Fruit fly (Drosophila melanogaster): Measurements from ENCODE around the gene Herp.

The Herp gene

DNA sequence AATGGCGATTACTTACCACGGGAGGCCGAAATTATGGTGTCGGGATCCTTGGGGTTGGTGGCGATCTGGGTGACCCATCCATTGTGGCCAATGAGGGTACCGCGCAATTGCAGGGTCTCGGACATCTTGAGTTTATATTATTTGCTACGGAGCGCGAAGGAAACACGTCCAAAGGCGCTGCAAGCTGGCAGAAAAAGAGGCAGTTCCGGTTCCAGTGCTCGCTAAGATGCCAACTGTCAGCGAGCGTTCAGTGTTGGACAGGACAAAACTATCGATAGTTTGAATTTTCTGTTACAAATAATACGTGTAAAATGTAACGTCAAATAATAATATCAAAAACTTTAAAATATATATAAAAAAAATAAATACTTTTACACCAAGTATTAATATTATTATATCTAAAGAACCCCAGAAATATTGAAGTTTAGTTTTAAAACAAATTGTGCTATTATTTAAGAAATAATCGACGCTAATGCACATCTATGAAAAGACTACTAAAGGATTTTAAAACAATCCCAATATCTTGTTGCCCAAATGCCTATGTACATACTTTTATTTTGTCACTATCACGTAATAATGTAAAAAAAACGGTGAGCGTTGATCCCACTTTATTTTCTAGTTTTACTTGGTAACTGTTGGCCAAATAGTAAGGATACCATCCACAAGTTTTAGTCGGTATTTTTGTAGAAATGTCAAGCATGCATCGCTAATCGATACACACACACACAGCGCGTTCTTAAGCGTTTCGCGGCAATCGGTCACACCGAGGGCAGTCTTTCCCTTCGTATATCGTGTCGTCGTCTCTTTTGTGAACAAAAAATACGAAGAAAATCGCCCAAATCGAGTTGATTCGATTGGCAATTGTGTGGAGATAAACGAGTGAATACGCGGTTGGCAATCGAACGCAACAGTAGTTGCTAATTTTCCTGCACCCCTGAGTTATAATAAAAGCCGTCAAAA lies 27.5 kb upstream of the Herp start, which contains the start of the genes Rack1 and mts (continued):
- TF ChIP-seq CG12659 (GFP tag; optimal IDR thresholded peaks at IDR 0.05) (peak; percentile 88), tll (GFP tag; optimal IDR thresholded peaks at IDR 0.05) (no peak), CG7987 (GFP tag; optimal IDR thresholded peaks at IDR 0.05) (peak; percentile 96), hkb (optimal IDR thresholded peaks at IDR 0.05) (peak; percentile 37), hkb (GFP tag; IDR thresholded peaks at IDR 0.05) (peak; percentile 83), Vsx1 (GFP tag; optimal IDR thresholded peaks at IDR 0.05) (peak; percentile 83), Oli (tag; optimal IDR thresholded peaks at IDR 0.05) (peak; percentile 71), pfk (GFP tag; optimal IDR thresholded peaks at IDR 0.05) (peak; percentile 80), her (GFP tag; optimal IDR thresholded peaks at IDR 0.05) (peak; percentile 77), CG8924 (tag; optimal IDR thresholded peaks at IDR 0.05) (peak; percentile 64), danr (GFP tag; IDR thresholded peaks at IDR 0.05) (peak; percentile 50; the same call in 1 of the 2 replicates), CG11398 (GFP tag; optimal IDR thresholded peaks at IDR 0.05) (peak; percentile 68), CG10267 (tag; optimal IDR thresholded peaks at IDR 0.05) (peak; percentile 93), Adf1 (GFP tag; IDR thresholded peaks at IDR 0.05) (peak; percentile 39; the same call in 1 of the 2 replicates), Hmx (GFP tag; optimal IDR thresholded peaks at IDR 0.05) (no peak), onecut (GFP tag; IDR thresholded peaks at IDR 0.05) (peak; percentile 88), CG7839 (tag; optimal IDR thresholded peaks at IDR 0.05) (peak; percentile 82), ham (GFP tag; IDR thresholded peaks at IDR 0.05) (peak; percentile 29; the same call in 1 of the 2 replicates), Hr51 (GFP tag; optimal IDR thresholded peaks at IDR 0.05) (peak; percentile 67 to 76), CG12236 (GFP tag; optimal IDR thresholded peaks at IDR 0.05) (peak; percentile 60), CG7271 (tag; optimal IDR thresholded peaks at IDR 0.05) (peak; percentile 93), unpg (GFP tag; optimal IDR thresholded peaks at IDR 0.05) (peak; percentile 83), ssp (GFP tag; IDR thresholded peaks at IDR 0.05) (peak; percentile 61), Max (GFP tag; optimal IDR thresholded peaks at IDR 0.05) (peak; percentile 72), Mes4 (GFP tag; optimal IDR thresholded peaks at IDR 0.05) (peak; percentile 94), HLHmδ (GFP tag; optimal IDR thresholded peaks at IDR 0.05) (peak; percentile 98), fu2 (GFP tag; optimal IDR thresholded peaks at IDR 0.05) (peak; percentile 72), vfl (GFP tag; optimal IDR thresholded peaks at IDR 0.05) (peak; percentile 82), Opbp (GFP tag; IDR thresholded peaks at IDR 0.05; ENCODE audit: partially characterized antibody) (peak; percentile 66), oc (tag; optimal IDR thresholded peaks at IDR 0.05) (no peak), CG32532 (GFP tag; IDR thresholded peaks at IDR 0.05) (peak; percentile 90), slp2 (GFP tag; optimal IDR thresholded peaks at IDR 0.05) (peak; percentile 28), CG34422 (GFP tag; IDR thresholded peaks at IDR 0.05) (peak; percentile 80), Usf (GFP tag; optimal IDR thresholded peaks at IDR 0.05) (peak; percentile 73), dati (GFP tag; IDR thresholded peaks at IDR 0.05) (peak; percentile 61; the same call in 1 of the 2 replicates), dpn (GFP tag; optimal IDR thresholded peaks at IDR 0.05) (peak; percentile 66 to 80), CG3065 (GFP tag; optimal IDR thresholded peaks at IDR 0.05) (peak; percentile 69), CG11504 (tag; optimal IDR thresholded peaks at IDR 0.05) (peak; percentile 57), pita (GFP tag; optimal IDR thresholded peaks at IDR 0.05) (peak; percentile 34), CG30020 (tag; optimal IDR thresholded peaks at IDR 0.05) (peak; percentile 16), crp (GFP tag; optimal IDR thresholded peaks at IDR 0.05) (peak in 1 of 2 experiments; percentile 54), scrt (GFP tag; optimal IDR thresholded peaks at IDR 0.05) (peak; percentile 83), PHDP (tag; optimal IDR thresholded peaks at IDR 0.05) (peak; percentile 86), CG11696 (GFP tag; IDR thresholded peaks at IDR 0.05) (peak; percentile 72), gsb (GFP tag; IDR thresholded peaks at IDR 0.05) (peak; percentile 67), caup (GFP tag; optimal IDR thresholded peaks at IDR 0.05; ENCODE audit: severe bottlenecking) (peak; percentile 96), CG11093 (GFP tag; IDR thresholded peaks at IDR 0.05) (no peak)
